Comparison of ENCODE assay signal across 4 fruit fly cellular contexts in the genomic region with DNA sequence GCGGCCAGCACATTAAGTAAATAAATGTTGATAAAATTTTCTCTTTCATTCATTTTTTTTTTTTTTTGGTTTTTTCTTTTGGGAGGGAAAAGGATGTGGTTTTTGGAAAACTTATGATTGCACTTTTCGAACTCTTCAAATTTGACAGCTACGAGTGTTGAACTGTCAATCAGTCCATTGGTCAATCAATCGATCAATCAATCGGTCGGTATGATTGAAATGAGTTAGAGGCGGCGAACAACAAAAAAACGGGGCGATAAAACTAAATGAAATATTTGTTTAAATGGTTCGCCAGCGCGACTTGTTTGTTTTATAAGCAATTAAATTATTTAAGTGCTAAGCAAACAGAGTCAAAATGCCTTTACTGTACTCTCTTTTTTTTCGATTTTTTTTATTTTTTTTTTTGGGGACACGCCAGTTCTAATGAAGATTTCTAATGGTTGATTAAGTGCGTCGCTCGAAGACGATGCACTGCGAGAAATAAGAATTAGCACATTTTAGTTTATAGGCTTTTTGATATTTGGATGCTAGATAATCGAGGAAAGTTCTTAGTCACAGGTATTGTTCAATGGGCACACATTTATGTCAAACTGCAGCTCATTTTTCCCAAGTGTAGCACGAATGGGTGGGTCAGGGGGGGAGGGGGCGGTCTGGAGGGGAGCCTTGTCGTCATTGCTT.
TF ChIP-seq lines count a peak whose summit lies in the region.

No protein-coding gene starts in this region.

- peak; percentile 12 for TF ChIP-seq CTCF in whole organism, embryonic (GFP tag; optimal IDR thresholded peaks at IDR 0.05; lab: Kevin White, UChicago)

TF ChIP-seq in whole organism, embryonic, 481 proteins besides CTCF, POLR2A, EP300 and RAD21 (continues in another document):
- TF ChIP-seq CG18619 (GFP tag; optimal IDR thresholded peaks at IDR 0.05; lab: Kevin White, UChicago) (peak; percentile 73), insv (GFP tag; optimal IDR thresholded peaks at IDR 0.05; lab: Kevin White, UChicago) (no peak), CG4360 (GFP tag; IDR thresholded peaks at IDR 0.05; lab: Robert Waterston, UW) (0 out of 2 replicates have a peak, but pooled peaks have one; percentile 15), yki (optimal IDR thresholded peaks at IDR 0.05; lab: Kevin White, UChicago) (no peak), grn (GFP tag; optimal IDR thresholded peaks at IDR 0.05; lab: Kevin White, UChicago) (peak; percentile 88), CG31441 (GFP tag; IDR thresholded peaks at IDR 0.05; lab: Robert Waterston, UW) (peak; percentile 81), lab (GFP tag; optimal IDR thresholded peaks at IDR 0.05; lab: Kevin White, UChicago) (peak; percentile 83), Dip2 (GFP tag; IDR thresholded peaks at IDR 0.05; lab: Robert Waterston, UW) (no peak), Meics (GFP tag; optimal IDR thresholded peaks at IDR 0.05; lab: Kevin White, UChicago) (peak; percentile 79), ro (GFP tag; IDR thresholded peaks at IDR 0.05; lab: Robert Waterston, UW) (peak; percentile 50), Dref (GFP tag; IDR thresholded peaks at IDR 0.05; lab: Robert Waterston, UW) (no peak), sens-2 (GFP tag; IDR thresholded peaks at IDR 0.05; lab: Robert Waterston, UW) (0 out of 2 replicates have a peak, but pooled peaks have one; percentile 34), Opbp (GFP tag; IDR thresholded peaks at IDR 0.05; lab: Robert Waterston, UW; ENCODE audit: partially characterized antibody) (no peak), Doc2 (GFP tag; IDR thresholded peaks at IDR 0.05; lab: Robert Waterston, UW) (no peak), HLH4C (GFP tag; IDR thresholded peaks at IDR 0.05; lab: Robert Waterston, UW; ENCODE audit: partially characterized antibody) (no peak), Drgx (GFP tag; IDR thresholded peaks at IDR 0.05; lab: Robert Waterston, UW) (peak; percentile 57; the same call in 1 of the 2 replicates), CG14050 (GFP tag; IDR thresholded peaks at IDR 0.05; lab: Robert Waterston, UW) (peak; percentile 67; the same call in 2 of the 3 replicates), mam (GFP tag; optimal IDR thresholded peaks at IDR 0.05; lab: Kevin White, UChicago) (peak; percentile 76), hkb (optimal IDR thresholded peaks at IDR 0.05; lab: Kevin White, UChicago) (no peak), hkb (GFP tag; IDR thresholded peaks at IDR 0.05; lab: Robert Waterston, UW) (peak; percentile 76)

TF ChIP-seq in whole organism, prepupa, 60 proteins besides CTCF, POLR2A, EP300 and RAD21 (continues in another document):
- no peak for TF ChIP-seq CG6854 (GFP tag; optimal IDR thresholded peaks at IDR 0.05; lab: Kevin White, UChicago)
- TF ChIP-seq Eip93F (GFP tag; optimal IDR thresholded peaks at IDR 0.05; lab: Kevin White, UChicago): no peak
- TF ChIP-seq CG6792 (GFP tag; optimal IDR thresholded peaks at IDR 0.05; lab: Kevin White, UChicago): peak; percentile 31
- no peak; the same call in 2 of the 3 replicates for TF ChIP-seq CG8119 (GFP tag; IDR thresholded peaks at IDR 0.05; lab: Robert Waterston, UW)
- peak; percentile 31 for TF ChIP-seq Hr39 (GFP tag; optimal IDR thresholded peaks at IDR 0.05; lab: Kevin White, UChicago)
- TF ChIP-seq CG9139 (GFP tag; optimal IDR thresholded peaks at IDR 0.05; lab: Kevin White, UChicago): no peak
- TF ChIP-seq CG4318 (GFP tag; optimal IDR thresholded peaks at IDR 0.05; lab: Kevin White, UChicago): peak; percentile 8
- TF ChIP-seq topi (GFP tag; optimal IDR thresholded peaks at IDR 0.05; lab: Kevin White, UChicago): peak; percentile 8
- no peak for TF ChIP-seq fd85E (GFP tag; optimal IDR thresholded peaks at IDR 0.05; lab: Kevin White, UChicago)
- TF ChIP-seq lz (GFP tag; optimal IDR thresholded peaks at IDR 0.05; lab: Kevin White, UChicago): no peak
- TF ChIP-seq OdsH (GFP tag; optimal IDR thresholded peaks at IDR 0.05; lab: Kevin White, UChicago): peak; percentile 23
- peak; percentile 72 for TF ChIP-seq eg (GFP tag; IDR thresholded peaks at IDR 0.05; lab: Robert Waterston, UW)
- peak; percentile 11 for TF ChIP-seq CG34406 (GFP tag; optimal IDR thresholded peaks at IDR 0.05; lab: Kevin White, UChicago)
- TF ChIP-seq esn (GFP tag; optimal IDR thresholded peaks at IDR 0.05; lab: Kevin White, UChicago): peak; percentile 23
- TF ChIP-seq dsx (GFP tag; optimal IDR thresholded peaks at IDR 0.05; lab: Kevin White, UChicago; ENCODE audit: poor library complexity, severe bottlenecking): no peak
- TF ChIP-seq cyc (GFP tag; optimal IDR thresholded peaks at IDR 0.05; lab: Kevin White, UChicago): peak; percentile 9
- peak; percentile 57 for TF ChIP-seq CG32006 (GFP tag; optimal IDR thresholded peaks at IDR 0.05; lab: Kevin White, UChicago)
- TF ChIP-seq Ets21C (GFP tag; optimal IDR thresholded peaks at IDR 0.05; lab: Kevin White, UChicago): no peak
- TF ChIP-seq Smox (GFP tag; optimal IDR thresholded peaks at IDR 0.05; lab: Kevin White, UChicago): no peak
- TF ChIP-seq CG11762 (GFP tag; optimal IDR thresholded peaks at IDR 0.05; lab: Kevin White, UChicago; ENCODE audit: insufficient read depth): no peak
- TF ChIP-seq Hr38 (GFP tag; optimal IDR thresholded peaks at IDR 0.05; lab: Kevin White, UChicago): no peak

TF ChIP-seq in whole organism, pupa, 21 proteins besides CTCF, POLR2A, EP300 and RAD21:
- no peak for TF ChIP-seq CG8159 (tag; optimal IDR thresholded peaks at IDR 0.05; lab: Kevin White, UChicago)
- TF ChIP-seq CG12605 (GFP tag; IDR thresholded peaks at IDR 0.05; lab: Robert Waterston, UW): 0 out of 2 replicates have a peak, but pooled peaks have one; percentile 21
- peak; percentile 49; the same call in 1 of the 2 replicates for TF ChIP-seq Ets98B (GFP tag; IDR thresholded peaks at IDR 0.05; lab: Robert Waterston, UW)
- TF ChIP-seq CG32121 (GFP tag; IDR thresholded peaks at IDR 0.05; lab: Robert Waterston, UW): peak; percentile 40; the same call in 1 of the 2 replicates
- peak; percentile 44 for TF ChIP-seq CG14655 (GFP tag; optimal IDR thresholded peaks at IDR 0.05; lab: Kevin White, UChicago)
- TF ChIP-seq Snoo (tag; optimal IDR thresholded peaks at IDR 0.05; lab: Kevin White, UChicago): peak; percentile 23
- no peak for TF ChIP-seq CG17806 (tag; optimal IDR thresholded peaks at IDR 0.05; lab: Kevin White, UChicago)
- TF ChIP-seq fd96Ca (GFP tag; IDR thresholded peaks at IDR 0.05; lab: Robert Waterston, UW): peak; percentile 67; the same call in 2 of the 3 replicates
- TF ChIP-seq EcR (GFP tag; optimal IDR thresholded peaks at IDR 0.05; lab: Kevin White, UChicago): no peak
- TF ChIP-seq CG4496 (GFP tag; IDR thresholded peaks at IDR 0.05; lab: Robert Waterston, UW): peak; percentile 69; the same call in 2 of the 3 replicates
- no peak for TF ChIP-seq CG10348 (GFP tag; IDR thresholded peaks at IDR 0.05; lab: Robert Waterston, UW)
- no peak for TF ChIP-seq CG8301 (tag; optimal IDR thresholded peaks at IDR 0.05; lab: Kevin White, UChicago)
- TF ChIP-seq CG34367 (tag; optimal IDR thresholded peaks at IDR 0.05; lab: Kevin White, UChicago): no peak

TF ChIP-seq in whole organism, wandering third instar larva, 38 proteins besides CTCF, POLR2A, EP300 and RAD21:
- TF ChIP-seq lola (GFP tag; optimal IDR thresholded peaks at IDR 0.05; lab: Kevin White, UChicago) (no peak), foxo (GFP tag; optimal IDR thresholded peaks at IDR 0.05; lab: Kevin White, UChicago) (peak in 1 of 2 experiments; percentile 53), rgr (GFP tag; optimal IDR thresholded peaks at IDR 0.05; lab: Kevin White, UChicago) (peak; percentile 25), N (GFP tag; optimal IDR thresholded peaks at IDR 0.05; lab: Kevin White, UChicago) (no peak), Sp1 (GFP tag; optimal IDR thresholded peaks at IDR 0.05; lab: Kevin White, UChicago) (peak; percentile 12), ey (GFP tag; optimal IDR thresholded peaks at IDR 0.05; lab: Kevin White, UChicago) (peak; percentile 44), OdsH (GFP tag; optimal IDR thresholded peaks at IDR 0.05; lab: Kevin White, UChicago) (peak; percentile 39), HLH106 (tag; optimal IDR thresholded peaks at IDR 0.05; lab: Kevin White, UChicago) (peak; percentile 26), sv (GFP tag; optimal IDR thresholded peaks at IDR 0.05; lab: Kevin White, UChicago) (peak; percentile 5), fru (GFP tag; optimal IDR thresholded peaks at IDR 0.05; lab: Kevin White, UChicago) (peak; percentile 0), dmrt93B (GFP tag; optimal IDR thresholded peaks at IDR 0.05; lab: Kevin White, UChicago) (peak; percentile 23), Mio (GFP tag; optimal IDR thresholded peaks at IDR 0.05; lab: Kevin White, UChicago) (no peak), h (GFP tag; optimal IDR thresholded peaks at IDR 0.05; lab: Kevin White, UChicago) (peak; percentile 39), woc (GFP tag; optimal IDR thresholded peaks at IDR 0.05; lab: Kevin White, UChicago) (no peak)
